Worm (Caenorhabditis elegans) whole organism, mixed stage, embryonic: ENCODE measurements around the gene Y54F10AR.1.
"Not testable (repeated sequence)": the region's sequence is repeated elsewhere in the genome, so short reads cannot be mapped to it uniquely, and the experiment has no call there.

Experiments used
- M03D4.4 ChIP-seq: sonication (generic microtip); optimal IDR thresholded peaks from 2 replicates; lab custom pipeline; 2017; ENCODE audit warnings: mild to moderate bottlenecking, missing genetic modification characterization, missing compliant biosample characterization
- bed-3 ChIP-seq: fragments of 200-800 bp; sonication (Bioruptor generic); optimal IDR thresholded peaks from 3 replicates; lab custom pipeline; 2018; ENCODE audit warnings: mild to moderate bottlenecking, missing genetic modification characterization, moderate library complexity, missing compliant biosample characterization
- ceh-43 ChIP-seq: fragments of 200-800 bp; sonication (Bioruptor generic); optimal IDR thresholded peaks from 2 replicates; lab custom pipeline; 2018; ENCODE audit warnings: mild to moderate bottlenecking, missing genetic modification characterization, moderate library complexity, missing compliant biosample characterization
- drap-1 ChIP-seq: fragments of 200-800 bp; sonication (Bioruptor generic); optimal IDR thresholded peaks from 3 replicates; lab custom pipeline; 2018; ENCODE audit warnings: mild to moderate bottlenecking, missing genetic modification characterization, missing compliant biosample characterization
- elt-1 ChIP-seq: sonication (generic microtip); optimal IDR thresholded peaks from 2 replicates; lab custom pipeline; 2017; ENCODE audit warnings: missing genetic modification characterization, mild to moderate bottlenecking, missing compliant biosample characterization, antibody characterized with exemption, moderate library complexity, borderline replicate concordance; ENCODE audit not compliant: insufficient read depth
- elt-3 ChIP-seq: fragments of 150-350 bp; optimal IDR thresholded peaks from 2 replicates; lab custom pipeline; 2014; ENCODE audit warnings: missing biosample characterization, missing genetic modification characterization
- flh-1 ChIP-seq: fragments of 200-800 bp; sonication (Bioruptor generic); optimal IDR thresholded peaks from 2 replicates; lab custom pipeline; 2018; ENCODE audit warnings: mild to moderate bottlenecking, missing genetic modification characterization, moderate library complexity, missing compliant biosample characterization
- ham-2 ChIP-seq: fragments of 200-800 bp; sonication (Bioruptor generic); optimal IDR thresholded peaks from 2 replicates; lab custom pipeline; 2018; ENCODE audit warnings: mild to moderate bottlenecking, missing genetic modification characterization, missing compliant biosample characterization
- hlh-1 ChIP-seq: fragments of 150-350 bp; optimal IDR thresholded peaks from 2 replicates; lab custom pipeline; 2014; ENCODE audit warnings: missing biosample characterization, missing genetic modification reagents, missing genetic modification characterization
- lin-13 ChIP-seq: fragments of 150-350 bp; optimal IDR thresholded peaks from 2 replicates; lab custom pipeline; 2014; ENCODE audit warnings: missing biosample characterization, missing genetic modification characterization
- lin-32 ChIP-seq: fragments of 200-800 bp; sonication (Bioruptor generic); optimal IDR thresholded peaks from 2 replicates; lab custom pipeline; 2018; ENCODE audit warnings: mild to moderate bottlenecking, missing genetic modification characterization, missing compliant biosample characterization
- lsy-2 ChIP-seq: fragments of 150-350 bp; optimal IDR thresholded peaks from 2 replicates; lab custom pipeline; 2014; ENCODE audit warnings: missing biosample characterization, missing genetic modification characterization
- mab-5 ChIP-seq: fragments of 150-350 bp; optimal IDR thresholded peaks from 2 replicates; lab custom pipeline; 2014; ENCODE audit warnings: missing biosample characterization, missing genetic modification characterization
- mep-1 ChIP-seq: fragments of 150-350 bp; optimal IDR thresholded peaks from 2 replicates; lab custom pipeline; 2017; ENCODE audit warnings: missing biosample characterization, missing genetic modification reagents, missing genetic modification characterization, inconsistent platforms
- mls-2 ChIP-seq: sonication (generic microtip); optimal IDR thresholded peaks from 2 replicates; lab custom pipeline; 2016; ENCODE audit warnings: mild to moderate bottlenecking, missing genetic modification characterization, moderate library complexity, missing compliant biosample characterization
- nhr-12 ChIP-seq: fragments of 150-350 bp; optimal IDR thresholded peaks from 2 replicates; lab custom pipeline; 2014; ENCODE audit warnings: missing biosample characterization, missing genetic modification characterization
- nhr-2 ChIP-seq: fragments of 150-350 bp; optimal IDR thresholded peaks from 2 replicates; lab custom pipeline; 2014; ENCODE audit warnings: missing biosample characterization, missing genetic modification characterization
- nhr-237 ChIP-seq: fragments of 150-350 bp; optimal IDR thresholded peaks from 2 replicates; lab custom pipeline; 2014; ENCODE audit warnings: missing biosample characterization, missing genetic modification characterization
- nhr-28 ChIP-seq: fragments of 150-350 bp; optimal IDR thresholded peaks from 2 replicates; lab custom pipeline; 2014; ENCODE audit warnings: missing biosample characterization, missing genetic modification characterization
- nhr-76 ChIP-seq: sonication (generic microtip); optimal IDR thresholded peaks from 2 replicates; lab custom pipeline; 2017; ENCODE audit warnings: missing biosample characterization, missing genetic modification characterization
- sem-2 ChIP-seq: fragments of 200-800 bp; sonication (Bioruptor generic); optimal IDR thresholded peaks from 2 replicates; lab custom pipeline; 2018; ENCODE audit warnings: mild to moderate bottlenecking, missing genetic modification characterization, missing compliant biosample characterization
- snpc-4 ChIP-seq: fragments of 150-350 bp; optimal IDR thresholded peaks from 2 replicates; lab custom pipeline; 2014; ENCODE audit warnings: missing biosample characterization, missing genetic modification characterization
- sptf-1 ChIP-seq: sonication (generic microtip); optimal IDR thresholded peaks from 2 replicates; lab custom pipeline; 2017; ENCODE audit warnings: mild to moderate bottlenecking, missing genetic modification characterization, moderate library complexity, missing compliant biosample characterization
- tbx-8 ChIP-seq: fragments of 200-800 bp; sonication (Bioruptor generic); optimal IDR thresholded peaks from 2 replicates; lab custom pipeline; 2018; ENCODE audit warnings: mild to moderate bottlenecking, missing genetic modification characterization, moderate library complexity, missing compliant biosample characterization
- unc-120 ChIP-seq: sonication (generic microtip); optimal IDR thresholded peaks from 2 replicates; lab custom pipeline; 2017; ENCODE audit warnings: missing genetic modification characterization, missing compliant biosample characterization; ENCODE audit not compliant: poor library complexity, severe bottlenecking
- unc-39 ChIP-seq: fragments of 150-350 bp; optimal IDR thresholded peaks from 2 replicates; lab custom pipeline; 2014; ENCODE audit warnings: missing biosample characterization, missing genetic modification characterization
- unc-62 ChIP-seq: fragments of 150-350 bp; optimal IDR thresholded peaks from 2 replicates; lab custom pipeline; 2014; ENCODE audit warnings: missing biosample characterization, missing genetic modification reagents, missing genetic modification characterization
- zip-8 ChIP-seq: fragments of 150-350 bp; optimal IDR thresholded peaks from 2 replicates; lab custom pipeline; 2014; ENCODE audit warnings: missing biosample characterization, missing genetic modification characterization
- ztf-11 ChIP-seq: fragments of 150-350 bp; optimal IDR thresholded peaks from 2 replicates; lab custom pipeline; 2014; ENCODE audit warnings: missing biosample characterization, missing genetic modification characterization

Y54F10AR.1 gene

ce11 chrIII:2576360-2577259, 1.1 kb upstream of the Y54F10AR.1 start (continued):
- TF ChIP-seq ceh-43 (GFP tag; lab: Kevin White, UChicago): peak; percentile 5

ce11 chrIII:2572421-2572820, 3.1 kb downstream of the Y54F10AR.1 start:
- TF ChIP-seq mep-1 (tag; lab: Kevin White, UChicago) (no peak), ztf-11 (tag; lab: Kevin White, UChicago) (no peak), unc-62 (no peak), M03D4.4 (tag; lab: Kevin White, UChicago) (no peak), sem-2 (GFP tag; lab: Kevin White, UChicago) (no peak), zip-8 (tag; lab: Kevin White, UChicago) (no peak), ham-2 (GFP tag; lab: Kevin White, UChicago) (no peak), nhr-76 (tag; lab: Kevin White, UChicago) (no peak), nhr-2 (tag; lab: Kevin White, UChicago) (no peak), ceh-43 (GFP tag; lab: Kevin White, UChicago) (no peak), lsy-2 (tag; lab: Kevin White, UChicago) (no peak), unc-120 (tag; lab: Kevin White, UChicago) (no peak), hlh-1 (tag; lab: Kevin White, UChicago) (no peak), mab-5 (tag; lab: Kevin White, UChicago) (no peak), nhr-237 (tag; lab: Kevin White, UChicago) (no peak), lin-13 (tag; lab: Kevin White, UChicago) (no peak), elt-3 (no peak), snpc-4 (tag; lab: Kevin White, UChicago) (no peak)

- TF ChIP-seq nhr-12 (tag; lab: Kevin White, UChicago) (no peak), lsy-2 (tag; lab: Kevin White, UChicago) (no peak), mls-2 (tag; lab: Kevin White, UChicago) (no peak), unc-39 (tag; lab: Kevin White, UChicago) (no peak), sem-2 (GFP tag; lab: Kevin White, UChicago) (no peak), mep-1 (tag; lab: Kevin White, UChicago) (no peak)
Observed at ce11 chrIII:2571447-2571846, 4.0 kb downstream of the Y54F10AR.1 start, which contains the start of gene Y54F10AR.2. TSS of gene Y54F10AR.2 (minus strand) at chrIII:2571547.

ce11 chrIII:2563883-2564282, 11.6 kb downstream of the Y54F10AR.1 start, which contains the start of gene Y54F10AM.11:
TSS of gene Y54F10AM.11 (minus strand) at chrIII:2563983.
- not testable (repeated sequence) for TF ChIP-seq snpc-4, M03D4.4, mab-5 (tag; lab: Kevin White, UChicago)

- TF ChIP-seq tbx-8 (GFP tag; lab: Kevin White, UChicago): no peak
- no peak for TF ChIP-seq unc-62
- no peak for TF ChIP-seq hlh-1 (tag; lab: Kevin White, UChicago)
- no peak for TF ChIP-seq elt-1 (tag; lab: Kevin White, UChicago)
- TF ChIP-seq lin-32 (GFP tag; lab: Kevin White, UChicago): no peak
- no peak for TF ChIP-seq M03D4.4 (tag; lab: Kevin White, UChicago)
- no peak for TF ChIP-seq mls-2 (tag; lab: Kevin White, UChicago)
- no peak for TF ChIP-seq drap-1
- TF ChIP-seq sptf-1 (tag; lab: Kevin White, UChicago): no peak
- TF ChIP-seq nhr-28 (tag; lab: Kevin White, UChicago): no peak
- TF ChIP-seq unc-39 (tag; lab: Kevin White, UChicago): no peak
- TF ChIP-seq zip-8 (tag; lab: Kevin White, UChicago): no peak
- TF ChIP-seq mep-1 (tag; lab: Kevin White, UChicago): no peak
- no peak for TF ChIP-seq mab-5 (tag; lab: Kevin White, UChicago)
- no peak for TF ChIP-seq nhr-76 (tag; lab: Kevin White, UChicago)
- no peak for TF ChIP-seq ham-2 (GFP tag; lab: Kevin White, UChicago)
- no peak for TF ChIP-seq flh-1 (GFP tag; lab: Kevin White, UChicago)
- no peak for TF ChIP-seq ztf-11 (tag; lab: Kevin White, UChicago)
- no peak for TF ChIP-seq unc-120 (tag; lab: Kevin White, UChicago)
- TF ChIP-seq bed-3 (GFP tag; lab: Kevin White, UChicago): no peak
Observed at ce11 chrIII:2563033-2563656, 12.3 kb downstream of the Y54F10AR.1 start.
